Worm (Caenorhabditis elegans) whole organism, mixed stage, embryonic: ENCODE measurements around the gene swd-2.1.

Experiments
- M03D4.4 ChIP-seq: sonication (generic microtip); optimal IDR thresholded peaks from 2 replicates; lab custom pipeline; 2017; ENCODE audit warnings: mild to moderate bottlenecking, missing genetic modification characterization, missing compliant biosample characterization
- bed-3 ChIP-seq: fragments of 200-800 bp; sonication (Bioruptor generic); optimal IDR thresholded peaks from 3 replicates; lab custom pipeline; 2018; ENCODE audit warnings: mild to moderate bottlenecking, missing genetic modification characterization, moderate library complexity, missing compliant biosample characterization
- ceh-39 ChIP-seq: fragments of 150-350 bp; optimal IDR thresholded peaks from 2 replicates; lab custom pipeline; 2014; ENCODE audit warnings: missing biosample characterization, missing genetic modification characterization
- ceh-43 ChIP-seq: fragments of 200-800 bp; sonication (Bioruptor generic); optimal IDR thresholded peaks from 2 replicates; lab custom pipeline; 2018; ENCODE audit warnings: mild to moderate bottlenecking, missing genetic modification characterization, moderate library complexity, missing compliant biosample characterization
- ceh-83 ChIP-seq: fragments of 200-800 bp; sonication (Bioruptor generic); optimal IDR thresholded peaks from 2 replicates; lab custom pipeline; 2018; ENCODE audit warnings: mild to moderate bottlenecking, missing genetic modification characterization, missing compliant biosample characterization
- ces-1 ChIP-seq: fragments of 150-350 bp; optimal IDR thresholded peaks from 2 replicates; lab custom pipeline; 2014; ENCODE audit warnings: missing biosample characterization, missing genetic modification reagents, missing genetic modification characterization
- cnd-1 ChIP-seq: fragments of 200-800 bp; sonication (Bioruptor generic); optimal IDR thresholded peaks from 2 replicates; lab custom pipeline; 2018; ENCODE audit warnings: mild to moderate bottlenecking, missing genetic modification characterization, missing compliant biosample characterization
- drap-1 ChIP-seq: fragments of 200-800 bp; sonication (Bioruptor generic); optimal IDR thresholded peaks from 3 replicates; lab custom pipeline; 2018; ENCODE audit warnings: mild to moderate bottlenecking, missing genetic modification characterization, missing compliant biosample characterization
- elt-3 ChIP-seq: fragments of 150-350 bp; optimal IDR thresholded peaks from 2 replicates; lab custom pipeline; 2014; ENCODE audit warnings: missing biosample characterization, missing genetic modification characterization
- ham-2 ChIP-seq: fragments of 200-800 bp; sonication (Bioruptor generic); optimal IDR thresholded peaks from 2 replicates; lab custom pipeline; 2018; ENCODE audit warnings: mild to moderate bottlenecking, missing genetic modification characterization, missing compliant biosample characterization
- hlh-1 ChIP-seq: fragments of 150-350 bp; optimal IDR thresholded peaks from 2 replicates; lab custom pipeline; 2014; ENCODE audit warnings: missing biosample characterization, missing genetic modification reagents, missing genetic modification characterization
- lin-13 ChIP-seq: fragments of 150-350 bp; optimal IDR thresholded peaks from 2 replicates; lab custom pipeline; 2014; ENCODE audit warnings: missing biosample characterization, missing genetic modification characterization
- lsy-2 ChIP-seq: fragments of 150-350 bp; optimal IDR thresholded peaks from 2 replicates; lab custom pipeline; 2014; ENCODE audit warnings: missing biosample characterization, missing genetic modification characterization
- mep-1 ChIP-seq: fragments of 150-350 bp; optimal IDR thresholded peaks from 2 replicates; lab custom pipeline; 2017; ENCODE audit warnings: missing biosample characterization, missing genetic modification reagents, missing genetic modification characterization, inconsistent platforms
- mls-2 ChIP-seq: sonication (generic microtip); optimal IDR thresholded peaks from 2 replicates; lab custom pipeline; 2016; ENCODE audit warnings: mild to moderate bottlenecking, missing genetic modification characterization, moderate library complexity, missing compliant biosample characterization
- nhr-12 ChIP-seq: fragments of 150-350 bp; optimal IDR thresholded peaks from 2 replicates; lab custom pipeline; 2014; ENCODE audit warnings: missing biosample characterization, missing genetic modification characterization
- nhr-2 ChIP-seq: fragments of 150-350 bp; optimal IDR thresholded peaks from 2 replicates; lab custom pipeline; 2014; ENCODE audit warnings: missing biosample characterization, missing genetic modification characterization
- nhr-237 ChIP-seq: fragments of 150-350 bp; optimal IDR thresholded peaks from 2 replicates; lab custom pipeline; 2014; ENCODE audit warnings: missing biosample characterization, missing genetic modification characterization
- nhr-76 ChIP-seq: sonication (generic microtip); optimal IDR thresholded peaks from 2 replicates; lab custom pipeline; 2017; ENCODE audit warnings: missing biosample characterization, missing genetic modification characterization
- pha-4 ChIP-seq: fragments of 150-350 bp; optimal IDR thresholded peaks from 2 replicates; lab custom pipeline; 2018; ENCODE audit warnings: missing biosample characterization, missing genetic modification reagents, missing genetic modification characterization
- snpc-4 ChIP-seq: fragments of 150-350 bp; optimal IDR thresholded peaks from 2 replicates; lab custom pipeline; 2014; ENCODE audit warnings: missing biosample characterization, missing genetic modification characterization
- sptf-1 ChIP-seq: sonication (generic microtip); optimal IDR thresholded peaks from 2 replicates; lab custom pipeline; 2017; ENCODE audit warnings: mild to moderate bottlenecking, missing genetic modification characterization, moderate library complexity, missing compliant biosample characterization
- tbx-8 ChIP-seq: fragments of 200-800 bp; sonication (Bioruptor generic); optimal IDR thresholded peaks from 2 replicates; lab custom pipeline; 2018; ENCODE audit warnings: mild to moderate bottlenecking, missing genetic modification characterization, moderate library complexity, missing compliant biosample characterization
- unc-39 ChIP-seq: fragments of 150-350 bp; optimal IDR thresholded peaks from 2 replicates; lab custom pipeline; 2014; ENCODE audit warnings: missing biosample characterization, missing genetic modification characterization
- unc-62 ChIP-seq: fragments of 150-350 bp; optimal IDR thresholded peaks from 2 replicates; lab custom pipeline; 2014; ENCODE audit warnings: missing biosample characterization, missing genetic modification reagents, missing genetic modification characterization
- zip-8 ChIP-seq: fragments of 150-350 bp; optimal IDR thresholded peaks from 2 replicates; lab custom pipeline; 2014; ENCODE audit warnings: missing biosample characterization, missing genetic modification characterization
- ztf-11 ChIP-seq: fragments of 150-350 bp; optimal IDR thresholded peaks from 2 replicates; lab custom pipeline; 2014; ENCODE audit warnings: missing biosample characterization, missing genetic modification characterization

Gene swd-2.1

ce11 chrIV:7774206-7774605 is 1.6 kb upstream of the swd-2.1 start, which contains the start of the genes hcf-1 and swd-2.2:
hcf-1 (minus strand) TSS chrIV:7774275.
swd-2.2 (plus strand) TSS chrIV:7774411.
- TF ChIP-seq pha-4 (peak; percentile 21), mep-1 (peak; percentile 40), bed-3 (GFP tag; lab: Kevin White, UChicago) (no peak), unc-62 (no peak), elt-3 (tag; lab: Kevin White, UChicago) (no peak), cnd-1 (tag; lab: Kevin White, UChicago) (no peak), tbx-8 (GFP tag; lab: Kevin White, UChicago) (no peak), nhr-76 (tag; lab: Kevin White, UChicago) (no peak), nhr-237 (tag; lab: Kevin White, UChicago) (peak; percentile 26)

DNA sequence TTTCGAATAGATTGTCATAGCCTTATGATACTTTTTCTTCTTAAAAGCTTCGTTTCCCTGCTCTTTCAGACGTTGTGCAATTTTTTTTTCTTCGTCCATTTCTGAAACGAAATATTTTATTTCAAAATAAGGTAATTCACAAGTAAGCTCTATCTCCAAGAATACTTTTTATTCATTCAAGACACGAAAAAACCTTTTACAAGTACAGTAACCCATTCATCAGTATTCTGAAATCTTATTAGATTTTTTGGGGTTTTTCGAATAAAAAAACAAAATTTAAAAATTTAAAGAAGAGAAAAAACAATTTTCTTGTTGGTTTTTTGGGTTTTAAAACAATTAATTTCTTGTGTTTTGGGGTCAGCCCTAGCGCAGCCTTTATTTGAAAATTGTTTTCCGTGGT is 3.0 kb downstream of the swd-2.1 start, which contains the start of gene rpap-3:
Gene rpap-3 (minus strand): TSS at position 101 of the 400 bp plus-strand sequence.
- TF ChIP-seq sptf-1 (tag; lab: Kevin White, UChicago) (no peak), nhr-237 (tag; lab: Kevin White, UChicago) (no peak), unc-62 (no peak), ceh-39 (tag; lab: Kevin White, UChicago) (no peak), ztf-11 (no peak), nhr-12 (tag; lab: Kevin White, UChicago) (no peak), snpc-4 (tag; lab: Kevin White, UChicago) (no peak), ham-2 (GFP tag; lab: Kevin White, UChicago) (no peak), pha-4 (no peak)

- TF ChIP-seq elt-3 (tag; lab: Kevin White, UChicago) (no peak), ceh-43 (GFP tag; lab: Kevin White, UChicago) (no peak), snpc-4 (tag; lab: Kevin White, UChicago) (no peak), unc-62 (no peak), ham-2 (GFP tag; lab: Kevin White, UChicago) (no peak), M03D4.4 (tag; lab: Kevin White, UChicago) (no peak), lsy-2 (tag; lab: Kevin White, UChicago) (no peak), unc-39 (tag; lab: Kevin White, UChicago) (no peak), nhr-12 (tag; lab: Kevin White, UChicago) (no peak), hlh-1 (tag; lab: Kevin White, UChicago) (no peak), mep-1 (no peak), mls-2 (no peak), pha-4 (no peak)
Measured at ce11 chrIV:7782292-7782691, 6.5 kb downstream of the swd-2.1 start, which contains the start of gene sec-10. sec-10 (minus strand) TSS chrIV:7782499.

DNA sequence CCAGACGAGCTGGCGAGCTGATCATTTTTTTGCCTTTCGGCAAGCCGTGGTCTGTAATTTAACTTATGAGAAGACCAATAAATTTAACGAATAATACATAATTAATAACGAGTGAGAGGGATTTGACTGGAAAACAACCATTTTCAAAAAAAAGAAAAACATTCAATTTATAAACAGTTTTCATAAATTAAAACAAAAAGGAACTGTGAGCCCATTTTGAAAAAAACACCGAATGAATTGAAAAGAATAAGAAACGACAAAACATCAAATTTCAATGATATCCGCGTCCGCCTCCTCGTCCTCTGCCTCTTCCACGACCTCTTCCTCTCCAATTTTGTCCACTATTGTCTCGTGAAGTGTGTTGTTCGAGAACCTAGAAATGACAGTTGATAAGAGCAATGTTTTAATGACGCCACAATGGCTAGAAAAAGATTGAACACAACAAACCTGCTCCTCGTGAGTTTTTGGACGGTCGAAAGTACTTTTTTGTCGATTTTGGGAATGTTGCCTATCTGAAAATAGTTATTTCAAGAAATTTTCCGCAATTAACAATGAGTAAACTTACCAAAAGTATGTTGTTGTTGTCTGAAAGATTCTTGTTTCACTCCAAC is 8.1 kb downstream of the swd-2.1 start, which contains the start of gene tag-321:
Gene tag-321 (minus strand): TSS at position 51 of the 611 bp plus-strand sequence.
- no peak for TF ChIP-seq ham-2 (GFP tag; lab: Kevin White, UChicago)
- no peak for TF ChIP-seq drap-1 (GFP tag; lab: Kevin White, UChicago)
- no peak for TF ChIP-seq zip-8 (tag; lab: Kevin White, UChicago)
- no peak for TF ChIP-seq nhr-12 (tag; lab: Kevin White, UChicago)
- no peak for TF ChIP-seq lin-13 (tag; lab: Kevin White, UChicago)
- TF ChIP-seq cnd-1 (tag; lab: Kevin White, UChicago), result no peak
- TF ChIP-seq ces-1, result no peak

DNA sequence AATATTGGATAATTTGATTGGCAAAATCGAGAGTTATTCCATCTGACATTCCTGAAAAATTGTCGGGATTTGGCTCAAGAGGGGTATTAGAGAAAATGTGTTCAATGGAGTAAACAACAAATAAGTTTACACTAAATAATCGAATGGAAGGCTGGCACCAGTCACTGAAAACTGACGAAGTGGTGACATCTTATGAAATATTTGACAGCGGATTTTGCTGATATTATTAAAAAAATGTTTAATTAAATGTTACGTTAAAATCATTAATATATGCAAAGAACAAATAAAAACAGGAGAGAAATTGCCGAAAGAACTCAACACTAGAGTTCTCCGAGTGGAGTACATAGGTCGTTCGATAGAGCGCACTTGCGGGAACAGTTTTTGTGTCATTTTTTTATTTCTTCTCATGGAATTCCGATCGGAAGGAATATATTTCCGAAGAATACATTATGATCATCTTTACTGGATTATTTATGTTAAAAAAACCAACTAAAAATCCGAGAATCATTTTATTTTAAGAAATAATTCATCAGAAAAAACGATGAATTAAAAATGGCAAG is 9.8 kb downstream of the swd-2.1 start, which contains the start of gene tag-322:
Gene tag-322 (minus strand): TSS at position 51 of the 560 bp plus-strand sequence.
- no peak for TF ChIP-seq ceh-83 (GFP tag; lab: Kevin White, UChicago)
- peak; percentile 64 for TF ChIP-seq mep-1
- TF ChIP-seq bed-3 (GFP tag; lab: Kevin White, UChicago), result no peak
- TF ChIP-seq tbx-8 (GFP tag; lab: Kevin White, UChicago), result no peak
- TF ChIP-seq ceh-39 (tag; lab: Kevin White, UChicago), result no peak
- TF ChIP-seq mls-2, result peak; percentile 17
- TF ChIP-seq nhr-2 (tag; lab: Kevin White, UChicago), result no peak
- TF ChIP-seq lsy-2 (tag; lab: Kevin White, UChicago), result peak; percentile 41
- no peak for TF ChIP-seq drap-1 (GFP tag; lab: Kevin White, UChicago)
- peak; percentile 15 for TF ChIP-seq ces-1
- no peak for TF ChIP-seq lin-13 (tag; lab: Kevin White, UChicago)
- no peak for TF ChIP-seq M03D4.4 (tag; lab: Kevin White, UChicago)
